Worm (Caenorhabditis elegans) whole organism, L3 larva: Measurements from ENCODE around the gene sec-24.1.

ENCODE experiments used
- R02D3.7 ChIP-seq: fragments of 150-350 bp; optimal IDR thresholded peaks from 2 replicates; lab custom pipeline; 2014; ENCODE audit warnings: missing biosample characterization, missing genetic modification characterization
- ZK546.5 ChIP-seq: sonication (generic microtip); optimal IDR thresholded peaks from 2 replicates; lab custom pipeline; 2017; ENCODE audit warnings: missing biosample characterization, missing genetic modification characterization
- ceh-28 ChIP-seq: fragments of 150-350 bp; optimal IDR thresholded peaks from 2 replicates; lab custom pipeline; 2014; ENCODE audit warnings: missing biosample characterization, missing genetic modification reagents, missing genetic modification characterization
- egl-27 ChIP-seq: sonication (generic microtip); optimal IDR thresholded peaks from 4 replicates; lab custom pipeline; 2017; ENCODE audit warnings: missing biosample characterization, missing genetic modification reagents, missing genetic modification characterization
- egl-5 ChIP-seq: fragments of 150-350 bp; optimal IDR thresholded peaks from 2 replicates; lab custom pipeline; 2017; ENCODE audit warnings: missing biosample characterization, missing genetic modification reagents, missing genetic modification characterization, inconsistent platforms
- elt-2 ChIP-seq: sonication (generic microtip); optimal IDR thresholded peaks from 2 replicates; lab custom pipeline; 2016; ENCODE audit warnings: missing genetic modification reagents, mild to moderate bottlenecking, missing genetic modification characterization, missing compliant biosample characterization
- elt-3 ChIP-seq, 3 experiments: fragments of 150-350 bp in 1 of 3; sonication (generic microtip) in 2 of 3; optimal IDR thresholded peaks; 2 replicates in 2 of 3; 4 replicates in 1 of 3; lab custom pipeline; 2014 to 2017; ENCODE audit warnings: missing biosample characterization in 3 of 3, missing genetic modification characterization in 3 of 3
- hmg-11 ChIP-seq: sonication (generic microtip); optimal IDR thresholded peaks from 2 replicates; lab custom pipeline; 2016; ENCODE audit warnings: missing genetic modification characterization, missing compliant biosample characterization
- lin-15B ChIP-seq: fragments of 150-350 bp; optimal IDR thresholded peaks from 2 replicates; lab custom pipeline; 2014; ENCODE audit warnings: missing biosample characterization, missing genetic modification characterization
- mdl-1 ChIP-seq: fragments of 150-350 bp; optimal IDR thresholded peaks from 2 replicates; lab custom pipeline; 2014; ENCODE audit warnings: missing biosample characterization, missing genetic modification characterization
- nfya-1 ChIP-seq: sonication (generic microtip); optimal IDR thresholded peaks from 2 replicates; lab custom pipeline; 2017; ENCODE audit warnings: missing genetic modification characterization, mild to moderate bottlenecking, missing compliant biosample characterization, antibody characterized with exemption, moderate library complexity; ENCODE audit not compliant: insufficient read depth
- nhr-12 ChIP-seq: fragments of 150-350 bp; optimal IDR thresholded peaks from 2 replicates; lab custom pipeline; 2014; ENCODE audit warnings: missing biosample characterization, missing genetic modification characterization
- nhr-237 ChIP-seq: fragments of 150-350 bp; optimal IDR thresholded peaks from 2 replicates; lab custom pipeline; 2014; ENCODE audit warnings: missing biosample characterization, missing genetic modification characterization
- nhr-28 ChIP-seq: fragments of 150-350 bp; optimal IDR thresholded peaks from 2 replicates; lab custom pipeline; 2014; ENCODE audit warnings: missing biosample characterization, missing genetic modification characterization
- nhr-77 ChIP-seq: fragments of 150-350 bp; optimal IDR thresholded peaks from 2 replicates; lab custom pipeline; 2014; ENCODE audit warnings: missing biosample characterization, missing genetic modification characterization
- pha-4 ChIP-seq: fragments of 150-350 bp; optimal IDR thresholded peaks from 2 replicates; lab custom pipeline; 2014; ENCODE audit warnings: missing biosample characterization, missing genetic modification reagents, missing genetic modification characterization
- pqm-1 ChIP-seq: fragments of 150-350 bp; optimal IDR thresholded peaks from 2 replicates; lab custom pipeline; 2017; ENCODE audit warnings: missing biosample characterization, missing genetic modification characterization, inconsistent platforms
- skn-1 ChIP-seq: fragments of 150-350 bp; optimal IDR thresholded peaks from 2 replicates; lab custom pipeline; 2014; ENCODE audit warnings: missing biosample characterization, missing genetic modification characterization
- unc-39 ChIP-seq: sonication (generic microtip); optimal IDR thresholded peaks from 4 replicates; lab custom pipeline; 2017; ENCODE audit warnings: missing biosample characterization, missing genetic modification characterization

Gene sec-24.1

DNA sequence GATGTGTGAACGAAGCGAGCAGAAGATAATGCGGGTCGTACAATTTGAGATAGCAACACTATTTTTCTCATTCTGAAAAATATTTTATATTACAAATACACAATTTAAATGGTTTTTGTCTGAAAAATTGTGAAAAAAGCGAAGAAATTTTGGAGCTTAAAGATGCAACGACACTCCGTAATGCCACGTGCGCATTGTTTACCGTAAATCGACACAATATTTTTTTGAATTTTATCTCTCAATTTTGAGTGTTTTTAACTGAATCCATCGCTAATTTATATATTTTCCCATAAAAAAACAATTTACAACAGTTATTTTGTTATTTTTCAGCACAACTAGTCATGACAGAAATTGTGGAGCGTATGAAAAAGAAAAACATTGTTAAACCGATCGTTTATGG lies 45.0 kb downstream of the sec-24.1 start, which contains the start of the genes M04B2.4 and gfl-1:
M04B2.4 (minus strand) TSS at position 72 of the 400 bp plus-strand sequence.
gfl-1 (plus strand) TSS at position 331 of the 400 bp plus-strand sequence.
- TF ChIP-seq skn-1 (tag; lab: Kevin White, UChicago) (no peak), nhr-77 (no peak), R02D3.7 (peak; percentile 93), ceh-28 (tag; lab: Kevin White, UChicago) (no peak), hmg-11 (tag; lab: Kevin White, UChicago) (no peak), nfya-1 (tag; lab: Kevin White, UChicago) (peak; percentile 44), ZK546.5 (tag; lab: Kevin White, UChicago) (no peak), pha-4 (peak; percentile 64), elt-2 (tag; lab: Kevin White, UChicago) (peak; percentile 1), nhr-237 (tag; lab: Kevin White, UChicago) (no peak), mdl-1 (tag; lab: Kevin White, UChicago) (no peak), nhr-12 (tag; lab: Kevin White, UChicago) (no peak), elt-3 (tag; optimal IDR thresholded peaks at IDR 0.05; lab: Kevin White, UChicago) (no peak), pqm-1 (tag; lab: Kevin White, UChicago) (peak; percentile 10), unc-39 (tag; lab: Kevin White, UChicago) (no peak), nhr-28 (tag; lab: Kevin White, UChicago) (no peak), lin-15B (tag; lab: Kevin White, UChicago) (peak; percentile 23), egl-5 (tag; lab: Kevin White, UChicago) (no peak), egl-27 (tag; lab: Kevin White, UChicago) (no peak)
- TF ChIP-seq, all 47 proteins: peak for 6
